Fruit fly (Drosophila melanogaster) whole organism, embryonic: ENCODE results near the gene Cep97.

Experiments used
- BtbVII ChIP-seq: fragments of 200-800 bp; sonication (Bioruptor generic); optimal IDR thresholded peaks from 3 replicates; lab custom pipeline; 2017; ENCODE audit warnings: missing biosample characterization, mild to moderate bottlenecking, missing genetic modification characterization
- CG10654 ChIP-seq: fragments of 200-800 bp; sonication (Bioruptor generic); optimal IDR thresholded peaks from 2 replicates; lab custom pipeline; 2016; ENCODE audit warnings: missing biosample characterization, missing genetic modification characterization
- CG11695 ChIP-seq: fragments of 200-800 bp; sonication (Bioruptor generic); IDR thresholded peaks from 3 replicates; pipeline ENCODE4 v1.3.6; 2022; ENCODE audit warnings: missing biosample characterization, missing genetic modification characterization
- CG13296 ChIP-seq: fragments of 200-800 bp; sonication (Bioruptor generic); optimal IDR thresholded peaks from 3 replicates; lab custom pipeline; 2018; ENCODE audit warnings: missing biosample characterization, mild to moderate bottlenecking, missing genetic modification characterization
- CG13424 ChIP-seq: fragments of 200-800 bp; sonication (Bioruptor generic); optimal IDR thresholded peaks from 2 replicates; lab custom pipeline; 2019; ENCODE audit warnings: missing biosample characterization, mild to moderate bottlenecking, missing genetic modification characterization, moderate library complexity
- CG14014 ChIP-seq: fragments of 200-800 bp; sonication (Bioruptor generic); IDR thresholded peaks from 2 replicates; pipeline ENCODE4 v1.3.6; 2022; ENCODE audit warnings: missing biosample characterization, missing genetic modification characterization
- CG14050 ChIP-seq: fragments of 200-800 bp; sonication (Bioruptor generic); IDR thresholded peaks from 3 replicates; pipeline ENCODE4 v1.3.6; 2022; ENCODE audit warnings: missing biosample characterization, missing genetic modification characterization
- CG14710 ChIP-seq: fragments of 200-800 bp; sonication (Bioruptor generic); optimal IDR thresholded peaks from 3 replicates; lab custom pipeline; 2019; ENCODE audit warnings: missing biosample characterization, mild to moderate bottlenecking, missing genetic modification characterization, moderate library complexity
- CG1603 ChIP-seq: fragments of 200-800 bp; sonication (Bioruptor generic); optimal IDR thresholded peaks from 2 replicates; lab custom pipeline; 2019; ENCODE audit warnings: missing biosample characterization, mild to moderate bottlenecking, missing genetic modification characterization, moderate library complexity
- CG17361 ChIP-seq: fragments of 200-800 bp; sonication (Bioruptor generic); IDR thresholded peaks from 3 replicates; pipeline ENCODE4 v1.3.6; 2022; ENCODE audit warnings: missing biosample characterization, missing genetic modification characterization
- CG1832 ChIP-seq: fragments of 200-800 bp; sonication (Bioruptor generic); optimal IDR thresholded peaks from 2 replicates; lab custom pipeline; 2017; ENCODE audit warnings: missing biosample characterization, mild to moderate bottlenecking, missing genetic modification characterization, inconsistent platforms
- CG18619 ChIP-seq: fragments of 200-800 bp; sonication (Bioruptor generic); optimal IDR thresholded peaks from 3 replicates; lab custom pipeline; 2017; ENCODE audit warnings: missing biosample characterization, mild to moderate bottlenecking, missing genetic modification characterization
- CG2129 ChIP-seq: fragments of 200-800 bp; sonication (Bioruptor generic); IDR thresholded peaks from 2 replicates; pipeline ENCODE4 v1.3.6; 2022; ENCODE audit warnings: missing biosample characterization, missing genetic modification characterization; ENCODE audit not compliant: partially characterized antibody
- CG2678 ChIP-seq: fragments of 200-800 bp; sonication (Bioruptor generic); optimal IDR thresholded peaks from 3 replicates; lab custom pipeline; 2019; ENCODE audit warnings: missing biosample characterization, mild to moderate bottlenecking, missing genetic modification characterization, moderate library complexity
- CG31441 ChIP-seq: fragments of 200-800 bp; sonication (Bioruptor generic); IDR thresholded peaks from 2 replicates; pipeline ENCODE4 v1.3.6; 2022; ENCODE audit warnings: missing biosample characterization, missing genetic modification characterization
- CG3847 ChIP-seq: fragments of 200-800 bp; sonication (Bioruptor generic); IDR thresholded peaks from 2 replicates; pipeline ENCODE4 v1.3.6; 2022; ENCODE audit warnings: missing biosample characterization, missing genetic modification characterization
- CG6272 ChIP-seq: fragments of 200-800 bp; sonication (Bioruptor generic); IDR thresholded peaks from 2 replicates; pipeline ENCODE4 v1.3.6; 2022; ENCODE audit warnings: missing biosample characterization, missing genetic modification characterization
- CG6689 ChIP-seq: fragments of 200-800 bp; sonication (Bioruptor generic); IDR thresholded peaks from 2 replicates; pipeline ENCODE4 v1.3.6; 2022; ENCODE audit warnings: missing biosample characterization, missing genetic modification characterization
- CG7556 ChIP-seq: fragments of 200-800 bp; sonication (Bioruptor generic); optimal IDR thresholded peaks from 2 replicates; lab custom pipeline; 2017; ENCODE audit warnings: missing biosample characterization, mild to moderate bottlenecking, missing genetic modification characterization
- CG8478 ChIP-seq: fragments of >200 bp; optimal IDR thresholded peaks from 2 replicates; lab custom pipeline; 2018
- CG9215 ChIP-seq: fragments of 200-800 bp; sonication (Bioruptor generic); IDR thresholded peaks from 2 replicates; pipeline ENCODE4 v1.3.6; 2022; ENCODE audit warnings: missing biosample characterization, missing genetic modification characterization
- CG9727 ChIP-seq: fragments of 200-800 bp; sonication (Bioruptor generic); optimal IDR thresholded peaks from 3 replicates; lab custom pipeline; 2017; ENCODE audit warnings: missing biosample characterization, mild to moderate bottlenecking, missing genetic modification characterization
- CkIIα-i1 ChIP-seq: fragments of 200-800 bp; sonication (Bioruptor generic); IDR thresholded peaks from 2 replicates; pipeline ENCODE4 v1.3.6; 2022; ENCODE audit warnings: missing biosample characterization, missing genetic modification characterization
- CoRest ChIP-seq: fragments of 200-800 bp; sonication (Bioruptor generic); optimal IDR thresholded peaks from 3 replicates; lab custom pipeline; 2018; ENCODE audit warnings: missing biosample characterization, mild to moderate bottlenecking, missing genetic modification characterization, moderate library complexity
- CrebB ChIP-seq: fragments of 200-800 bp; sonication (Bioruptor generic); optimal IDR thresholded peaks from 3 replicates; lab custom pipeline; 2018; ENCODE audit warnings: missing biosample characterization, mild to moderate bottlenecking, missing genetic modification characterization
- D ChIP-seq, 2 experiments: fragments of 200-800 bp in 1 of 2; fragments of >200 bp in 1 of 2; sonication (Bioruptor generic) in 1 of 2; optimal IDR thresholded peaks; 2 replicates in 1 of 2; 3 replicates in 1 of 2; lab custom pipeline; 2017; ENCODE audit warnings: mild to moderate bottlenecking in 1 of 2, missing biosample characterization in 1 of 2, missing genetic modification characterization in 1 of 2, missing genetic modification reagents in 1 of 2
- Ets65A ChIP-seq: fragments of 200-800 bp; sonication (Bioruptor generic); peaks from one replicate; lab custom pipeline; 2016; ENCODE audit warnings: missing biosample characterization, missing genetic modification characterization
- Fer1 ChIP-seq: fragments of 200-800 bp; sonication (Bioruptor generic); optimal IDR thresholded peaks from 2 replicates; lab custom pipeline; 2017; ENCODE audit warnings: missing biosample characterization, mild to moderate bottlenecking, missing genetic modification characterization
- MBD-R2 ChIP-seq: fragments of 200-800 bp; sonication (Bioruptor generic); IDR thresholded peaks from 2 replicates; pipeline ENCODE4 v1.3.6; 2022; ENCODE audit warnings: missing biosample characterization, missing genetic modification characterization
- Nf-YB ChIP-seq: fragments of 200-800 bp; sonication (Bioruptor generic); optimal IDR thresholded peaks from 3 replicates; lab custom pipeline; 2019; ENCODE audit warnings: missing biosample characterization, mild to moderate bottlenecking, missing genetic modification characterization, moderate library complexity
- Six4 ChIP-seq: fragments of 200-800 bp; sonication (Bioruptor generic); optimal IDR thresholded peaks from 2 replicates; lab custom pipeline; 2016; ENCODE audit warnings: missing biosample characterization, missing genetic modification characterization
- Sox100B ChIP-seq: fragments of 200-800 bp; sonication (Bioruptor generic); optimal IDR thresholded peaks from 3 replicates; lab custom pipeline; 2018; ENCODE audit warnings: missing biosample characterization, mild to moderate bottlenecking, missing genetic modification characterization
- TFAM ChIP-seq: fragments of 200-800 bp; sonication (Bioruptor generic); optimal IDR thresholded peaks from 2 replicates; lab custom pipeline; 2017; ENCODE audit warnings: missing biosample characterization, missing genetic modification characterization, inconsistent platforms
- abd-A ChIP-seq: fragments of 200-800 bp; sonication (Bioruptor generic); optimal IDR thresholded peaks from 3 replicates; lab custom pipeline; 2019; ENCODE audit warnings: missing biosample characterization, mild to moderate bottlenecking, missing genetic modification characterization, moderate library complexity
- az2 ChIP-seq: fragments of 200-800 bp; sonication (Bioruptor generic); optimal IDR thresholded peaks from 3 replicates; lab custom pipeline; 2016; ENCODE audit warnings: missing biosample characterization, missing genetic modification characterization
- cas ChIP-seq: fragments of 200-800 bp; sonication (Bioruptor generic); IDR thresholded peaks from 2 replicates; pipeline ENCODE4 v1.3.6; 2022; ENCODE audit warnings: missing biosample characterization, missing genetic modification characterization
- ci ChIP-seq: fragments of 200-800 bp; sonication (Bioruptor generic); IDR thresholded peaks from 3 replicates; pipeline ENCODE4 v1.3.6; 2022; ENCODE audit warnings: missing biosample characterization, missing genetic modification characterization
- dan ChIP-seq: fragments of 200-800 bp; sonication (Bioruptor generic); IDR thresholded peaks from 2 replicates; pipeline ENCODE4 v1.3.6; 2022; ENCODE audit warnings: missing biosample characterization, missing genetic modification characterization
- dmrt99B ChIP-seq: fragments of 200-800 bp; sonication (Bioruptor generic); optimal IDR thresholded peaks from 2 replicates; lab custom pipeline; 2018; ENCODE audit warnings: missing biosample characterization, mild to moderate bottlenecking, missing genetic modification characterization, moderate library complexity
- esg ChIP-seq: fragments of 200-800 bp; sonication (Bioruptor generic); conservative IDR thresholded peaks from 2 replicates; pipeline ENCODE4 v1.3.6; 2022; ENCODE audit warnings: missing biosample characterization, missing genetic modification characterization
- gcm ChIP-seq: fragments of 200-800 bp; sonication (Bioruptor generic); optimal IDR thresholded peaks from 2 replicates; lab custom pipeline; 2019; ENCODE audit warnings: missing biosample characterization, mild to moderate bottlenecking, missing genetic modification characterization, moderate library complexity
- gsb-n ChIP-seq: fragments of 200-800 bp; sonication (Bioruptor generic); optimal IDR thresholded peaks from 3 replicates; lab custom pipeline; 2018; ENCODE audit warnings: missing biosample characterization, mild to moderate bottlenecking, missing genetic modification characterization
- gt ChIP-seq: fragments of 200-800 bp; sonication (Bioruptor generic); IDR thresholded peaks from 2 replicates; pipeline ENCODE4 v1.3.6; 2022; ENCODE audit warnings: missing biosample characterization, missing genetic modification characterization
- hth ChIP-seq: fragments of >200 bp; optimal IDR thresholded peaks from 2 replicates; lab custom pipeline; 2017; ENCODE audit warnings: inconsistent platforms
- row ChIP-seq: fragments of 200-800 bp; sonication (Bioruptor generic); IDR thresholded peaks from 3 replicates; pipeline ENCODE4 v1.3.6; 2022; ENCODE audit warnings: missing biosample characterization, missing genetic modification characterization
- so ChIP-seq: fragments of 200-800 bp; sonication (Bioruptor generic); IDR thresholded peaks from 3 replicates; pipeline ENCODE4 v1.3.6; 2022; ENCODE audit warnings: missing biosample characterization, missing genetic modification characterization
- trem ChIP-seq: fragments of 200-800 bp; optimal IDR thresholded peaks from 3 replicates; lab custom pipeline; 2019; ENCODE audit warnings: missing biosample characterization, mild to moderate bottlenecking, missing genetic modification characterization, moderate library complexity
- unc-4 ChIP-seq: fragments of 200-800 bp; sonication (Bioruptor generic); IDR thresholded peaks from 2 replicates; pipeline ENCODE4 v1.3.6; 2022; ENCODE audit warnings: missing biosample characterization, missing genetic modification characterization; ENCODE audit not compliant: partially characterized antibody
- wdn ChIP-seq: fragments of 200-800 bp; sonication (Bioruptor generic); IDR thresholded peaks from 2 replicates; pipeline ENCODE4 v1.3.6; 2022; ENCODE audit warnings: missing biosample characterization, missing genetic modification characterization
- zfh2 ChIP-seq: fragments of 200-800 bp; sonication (Bioruptor generic); optimal IDR thresholded peaks from 2 replicates; lab custom pipeline; 2016; ENCODE audit warnings: missing biosample characterization, missing genetic modification characterization

Gene Cep97

dm6 chr2L:3844898-3845713 is 22.4 kb upstream of the Cep97 start (continued):
- TF ChIP-seq Sox100B: peak; percentile 13
- peak; percentile 49 for TF ChIP-seq Nf-YB (GFP tag; lab: Kevin White, UChicago)
- no peak for TF ChIP-seq zfh2 (GFP tag; lab: Kevin White, UChicago)
- no peak for TF ChIP-seq CG2129 (GFP tag; lab: Robert Waterston, UW)
- no peak for TF ChIP-seq abd-A (tag; lab: Kevin White, UChicago)
- TF ChIP-seq MBD-R2 (GFP tag; lab: Robert Waterston, UW): no peak
- peak; percentile 11 for TF ChIP-seq CG13424 (tag; lab: Kevin White, UChicago)
- TF ChIP-seq CG1603 (tag; lab: Kevin White, UChicago): peak; percentile 11
- TF ChIP-seq gt: no peak
- TF ChIP-seq CG3847: no peak
- no peak for TF ChIP-seq CG14014 (GFP tag; lab: Robert Waterston, UW)
- no peak for TF ChIP-seq Fer1 (GFP tag; lab: Kevin White, UChicago)
- TF ChIP-seq CG10654: no peak
- no peak for TF ChIP-seq CG1832
- no peak for TF ChIP-seq CrebB (tag; lab: Kevin White, UChicago)
- peak; percentile 20 for TF ChIP-seq CoRest (tag; lab: Kevin White, UChicago)
- TF ChIP-seq CG14050 (GFP tag; lab: Robert Waterston, UW): no peak
- peak; percentile 8 for TF ChIP-seq az2 (GFP tag; lab: Kevin White, UChicago)
- no peak for TF ChIP-seq ci
- no peak for TF ChIP-seq CG6689 (GFP tag; lab: Robert Waterston, UW)
- no peak for TF ChIP-seq cas (GFP tag; lab: Robert Waterston, UW)
- peak; percentile 18 for TF ChIP-seq dmrt99B (tag; lab: Kevin White, UChicago)
- peak; percentile 83 for TF ChIP-seq gsb-n (tag; lab: Kevin White, UChicago)
- peak; percentile 28 for TF ChIP-seq D (optimal IDR thresholded peaks at IDR 0.05; lab: Kevin White, UChicago)
- peak; percentile 4 for TF ChIP-seq D (GFP tag; optimal IDR thresholded peaks at IDR 0.05; lab: Kevin White, UChicago)
- peak; percentile 16 for TF ChIP-seq gcm (GFP tag; lab: Kevin White, UChicago)
- TF ChIP-seq CG2678 (tag; lab: Kevin White, UChicago): peak; percentile 24
- TF ChIP-seq BtbVII (GFP tag; lab: Kevin White, UChicago): no peak
- peak; percentile 35; the same call in 1 of the 2 replicates for TF ChIP-seq CG31441 (GFP tag; lab: Robert Waterston, UW)
- no peak for TF ChIP-seq CG9215
- TF ChIP-seq wdn: no peak
- peak; percentile 76 for TF ChIP-seq Ets65A
- no peak for TF ChIP-seq CG13296 (GFP tag; lab: Kevin White, UChicago)
- TF ChIP-seq CkIIα-i1 (GFP tag; lab: Robert Waterston, UW): no peak
- no peak for TF ChIP-seq hth
- TF ChIP-seq CG8478 (lab: Kevin White, UChicago): no peak
- no peak for TF ChIP-seq dan (GFP tag; lab: Robert Waterston, UW)
- peak; percentile 56 for TF ChIP-seq CG9727 (GFP tag; lab: Kevin White, UChicago)
- TF ChIP-seq Six4 (GFP tag; lab: Kevin White, UChicago): no peak
- peak; percentile 25; the same call in 1 of the 3 replicates for TF ChIP-seq CG17361 (GFP tag; lab: Robert Waterston, UW)
- no peak for TF ChIP-seq CG11695 (GFP tag; lab: Robert Waterston, UW)
- TF ChIP-seq unc-4 (GFP tag; lab: Robert Waterston, UW): no peak
- TF ChIP-seq CG7556: no peak
- peak; percentile 6 for TF ChIP-seq trem (tag; lab: Kevin White, UChicago)
- TF ChIP-seq CG14710 (tag; lab: Kevin White, UChicago): peak; percentile 42
- TF ChIP-seq CG6272 (GFP tag; lab: Robert Waterston, UW): 0 out of 2 replicates have a peak, but pooled peaks have one; percentile 5
- TF ChIP-seq so (GFP tag; lab: Robert Waterston, UW): no peak
- TF ChIP-seq esg (GFP tag; lab: Robert Waterston, UW): no peak
- no peak for TF ChIP-seq TFAM
- TF ChIP-seq row (GFP tag; lab: Robert Waterston, UW): peak; percentile 47
- no peak for TF ChIP-seq CG18619 (GFP tag; lab: Kevin White, UChicago)
